Worm (Caenorhabditis elegans): ENCODE measurements around the gene C25G4.7.
A peak's percentile ranks its signal among the peaks of the same experiment; 100 is the strongest.

The C25G4.7 gene

DNA sequence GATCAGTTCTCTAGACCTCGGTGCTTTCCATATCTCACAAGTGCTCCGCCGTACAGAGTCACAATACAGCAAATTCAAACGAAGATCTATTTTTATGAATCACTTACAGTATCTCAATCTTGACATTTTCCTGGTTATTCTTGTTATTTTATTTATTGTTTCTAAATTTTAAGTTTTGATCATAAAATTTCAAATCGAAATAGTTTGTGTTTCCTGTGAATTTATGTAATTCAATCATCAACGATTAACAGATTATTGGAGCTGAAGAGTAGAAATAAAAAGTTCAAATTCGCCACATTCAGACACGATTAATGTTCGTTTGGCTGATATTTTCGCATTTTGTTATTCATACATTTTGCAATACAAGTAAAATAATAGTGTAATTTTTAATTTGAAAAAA lies 24.4 kb upstream of the C25G4.7 start, which contains the start of gene clec-184:
Gene clec-184 (plus strand): TSS at position 301 of the 400 bp plus-strand sequence.
- TF ChIP-seq unc-130 (GFP tag; optimal IDR thresholded peaks at IDR 0.05) (no peak), cebp-1 (GFP tag; IDR thresholded peaks at IDR 0.05) (no peak), cebp-1 (tag; optimal IDR thresholded peaks at IDR 0.05) (no peak), die-1 (tag; optimal IDR thresholded peaks at IDR 0.05) (no peak), chd-7 (tag; optimal IDR thresholded peaks at IDR 0.05) (no peak), cebp-2 (GFP tag; IDR thresholded peaks at IDR 0.05) (no peak), lag-1 (GFP tag; IDR thresholded peaks at IDR 0.05) (no peak), rpc-1 (optimal IDR thresholded peaks at IDR 0.05) (no peak), rpc-1 (tag; optimal IDR thresholded peaks at IDR 0.05) (no peak), B0261.1 (tag; optimal IDR thresholded peaks at IDR 0.05) (no peak), Y79H2A.3 (GFP tag; conservative IDR thresholded peaks at IDR 0.05) (no peak), egl-18 (GFP tag; IDR thresholded peaks at IDR 0.05) (no peak), dpff-1 (tag; optimal IDR thresholded peaks at IDR 0.05) (no peak), aptf-2 (GFP tag; conservative IDR thresholded peaks at IDR 0.05) (no peak), D2030.7 (GFP tag; IDR thresholded peaks at IDR 0.05) (no peak), ekl-4 (GFP tag; IDR thresholded peaks at IDR 0.05) (no peak)

DNA sequence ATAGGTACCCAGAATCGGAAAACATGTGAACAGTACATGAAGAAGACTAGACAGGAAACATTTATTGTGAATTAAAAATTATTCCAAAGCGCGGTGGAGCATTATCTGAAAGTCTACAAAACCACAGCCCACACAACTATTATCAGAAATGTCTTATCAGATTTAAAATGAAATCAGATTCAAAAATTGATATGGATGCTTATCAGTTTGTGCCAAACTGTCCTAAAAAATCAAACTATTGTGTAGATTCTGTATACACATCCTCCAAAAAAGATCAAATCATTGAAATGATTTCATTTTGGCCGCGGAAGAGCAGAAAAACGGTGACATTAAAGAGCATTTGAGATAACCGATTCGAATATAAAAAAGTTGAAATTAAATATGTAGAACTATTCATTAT lies 21.3 kb upstream of the C25G4.7 start, which contains the start of gene irg-4:
Gene irg-4 (plus strand): TSS at position 392 of the 400 bp plus-strand sequence.
- TF ChIP-seq nhr-80 (tag; optimal IDR thresholded peaks at IDR 0.05) = peak; percentile 74
- no peak for TF ChIP-seq Y67H2A.10 (GFP tag; conservative IDR thresholded peaks at IDR 0.05)
- no peak for TF ChIP-seq Y53G8AR.9 (GFP tag; conservative IDR thresholded peaks at IDR 0.05)
- TF ChIP-seq pha-4 (tag; optimal IDR thresholded peaks at IDR 0.05) = no peak
- no peak for TF ChIP-seq zfh-2 (GFP tag; conservative IDR thresholded peaks at IDR 0.05)
- no peak for TF ChIP-seq tbp1 (GFP tag; optimal IDR thresholded peaks at IDR 0.05)
- TF ChIP-seq akir-1 (GFP tag; optimal IDR thresholded peaks at IDR 0.05) = no peak
- no peak for TF ChIP-seq lag-1 (GFP tag; IDR thresholded peaks at IDR 0.05)
- no peak for TF ChIP-seq ceh-100 (GFP tag; IDR thresholded peaks at IDR 0.05)

- TF ChIP-seq ceh-40 (GFP tag; IDR thresholded peaks at IDR 0.05) (no peak), lin-54 (GFP tag; optimal IDR thresholded peaks at IDR 0.05) (no peak), gei-17 (GFP tag; optimal IDR thresholded peaks at IDR 0.05) (no peak), hrde-1 (tag; optimal IDR thresholded peaks at IDR 0.05; ENCODE audit: borderline replicate concordance) (no peak), hlh-26 (GFP tag; conservative IDR thresholded peaks at IDR 0.05) (no peak), athp-1 (tag; optimal IDR thresholded peaks at IDR 0.05) (no peak), somi-1 (GFP tag; optimal IDR thresholded peaks at IDR 0.05) (no peak)
Observed at ce11 chrIV:12438359-12438758, 18.4 kb upstream of the C25G4.7 start, which contains the start of gene clec-185. TSS of gene clec-185 (plus strand) at chrIV:12438659.

DNA sequence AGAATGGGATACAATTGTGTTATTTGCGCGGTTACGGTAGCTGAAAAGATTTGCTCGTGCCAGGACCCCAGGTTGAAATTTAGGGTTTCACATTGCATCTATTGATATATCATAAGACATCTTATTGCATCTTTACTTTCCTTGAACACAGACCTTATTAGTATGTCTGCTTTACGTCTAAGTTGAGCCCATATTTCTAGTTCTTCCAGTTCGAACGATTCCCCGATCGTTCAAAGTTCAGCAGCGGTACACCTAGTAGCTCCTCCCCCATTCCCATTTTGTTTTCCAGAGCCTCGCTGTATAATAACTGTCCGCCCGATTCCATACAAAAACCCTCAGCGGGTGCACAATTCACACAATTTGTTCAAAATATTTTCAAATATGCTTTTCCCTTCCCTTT lies 15.0 kb upstream of the C25G4.7 start, which contains the start of gene C25G4.17:
Gene C25G4.17 (plus strand): TSS at position 301 of the 400 bp plus-strand sequence.
- TF ChIP-seq athp-1 (tag; optimal IDR thresholded peaks at IDR 0.05) = no peak
- no peak for TF ChIP-seq hlh-12 (tag; optimal IDR thresholded peaks at IDR 0.05)
- TF ChIP-seq bed-1 (GFP tag; IDR thresholded peaks at IDR 0.05) = no peak
- no peak for TF ChIP-seq egrh-3 (GFP tag; IDR thresholded peaks at IDR 0.05)
- TF ChIP-seq attf-5 (GFP tag; optimal IDR thresholded peaks at IDR 0.05) = no peak
- no peak for TF ChIP-seq him-1 (tag; optimal IDR thresholded peaks at IDR 0.05)
- no peak for TF ChIP-seq ceh-27 (GFP tag; optimal IDR thresholded peaks at IDR 0.05)
- TF ChIP-seq ZK185.1 (tag; optimal IDR thresholded peaks at IDR 0.05; ENCODE audit: poor library complexity, severe bottlenecking) = no peak
- no peak for TF ChIP-seq F57A8.1 (GFP tag; optimal IDR thresholded peaks at IDR 0.05)
- no peak for TF ChIP-seq xnd-1 (tag; optimal IDR thresholded peaks at IDR 0.05)
- TF ChIP-seq let-607 (tag; optimal IDR thresholded peaks at IDR 0.05) = no peak
- TF ChIP-seq sptf-2 (GFP tag; optimal IDR thresholded peaks at IDR 0.05) = no peak
- no peak for TF ChIP-seq efl-1 (GFP tag; optimal IDR thresholded peaks at IDR 0.05)
- no peak for TF ChIP-seq F22D6.2 (tag; optimal IDR thresholded peaks at IDR 0.05)
- TF ChIP-seq dpff-1 (tag; optimal IDR thresholded peaks at IDR 0.05) = no peak
